Worm (Caenorhabditis elegans) whole organism, late embryonic: Measurements from ENCODE around the gene C30G7.3.

Experiments
- C08G9.2 ChIP-seq: sonication (generic microtip); optimal IDR thresholded peaks from 2 replicates; lab custom pipeline; 2016; ENCODE audit warnings: mild to moderate bottlenecking, missing genetic modification characterization, moderate library complexity, missing compliant biosample characterization
- K02D7.2 ChIP-seq: sonication (generic microtip); optimal IDR thresholded peaks from 2 replicates; lab custom pipeline; 2017; ENCODE audit warnings: mild to moderate bottlenecking, missing genetic modification characterization, missing compliant biosample characterization
- K09A11.1 ChIP-seq: sonication (generic microtip); optimal IDR thresholded peaks from 2 replicates; lab custom pipeline; 2017; ENCODE audit warnings: antibody characterized with exemption, mild to moderate bottlenecking, missing genetic modification characterization, missing compliant biosample characterization; ENCODE audit not compliant: insufficient read depth
- T23F11.4 ChIP-seq: fragments of 200-800 bp; sonication (Bioruptor generic); optimal IDR thresholded peaks from 2 replicates; lab custom pipeline; 2018; ENCODE audit warnings: mild to moderate bottlenecking, missing genetic modification characterization, missing compliant biosample characterization
- Y22D7AL.16 ChIP-seq: sonication (generic microtip); optimal IDR thresholded peaks from 2 replicates; lab custom pipeline; 2016; ENCODE audit warnings: missing genetic modification characterization, missing compliant biosample characterization
- ceh-14 ChIP-seq: sonication (generic microtip); optimal IDR thresholded peaks from 2 replicates; lab custom pipeline; 2016; ENCODE audit warnings: missing genotype, missing genetic modification characterization, missing compliant biosample characterization
- ceh-2 ChIP-seq: sonication (generic microtip); optimal IDR thresholded peaks from 2 replicates; lab custom pipeline; 2016; ENCODE audit warnings: missing genotype, missing genetic modification characterization, missing compliant biosample characterization
- ceh-22 ChIP-seq: sonication (generic microtip); optimal IDR thresholded peaks from 2 replicates; lab custom pipeline; 2017; ENCODE audit warnings: missing biosample characterization, missing genetic modification characterization
- ceh-34 ChIP-seq: sonication (generic microtip); optimal IDR thresholded peaks from 2 replicates; lab custom pipeline; 2016; ENCODE audit warnings: mild to moderate bottlenecking, missing genetic modification characterization, missing compliant biosample characterization
- ceh-45 ChIP-seq: fragments of 200-800 bp; sonication (Bioruptor generic); IDR thresholded peaks from 2 replicates; pipeline ENCODE4 v1.3.6; 2022; ENCODE audit warnings: missing genetic modification reagents, missing genetic modification characterization, missing compliant biosample characterization
- ceh-48 ChIP-seq: sonication (generic microtip); optimal IDR thresholded peaks from 2 replicates; lab custom pipeline; 2016; ENCODE audit warnings: missing genetic modification characterization, inconsistent platforms, missing compliant biosample characterization
- ceh-6 ChIP-seq: fragments of 200-800 bp; sonication (Bioruptor generic); optimal IDR thresholded peaks from 2 replicates; lab custom pipeline; 2018; ENCODE audit warnings: mild to moderate bottlenecking, missing genetic modification characterization, missing compliant biosample characterization
- dmd-4 ChIP-seq: sonication (generic microtip); optimal IDR thresholded peaks from 2 replicates; lab custom pipeline; 2016; ENCODE audit warnings: borderline replicate concordance, missing genetic modification characterization, missing compliant biosample characterization
- elt-4 ChIP-seq: sonication (generic microtip); optimal IDR thresholded peaks from 2 replicates; lab custom pipeline; 2016; ENCODE audit warnings: missing genetic modification characterization, missing compliant biosample characterization
- ets-4 ChIP-seq: sonication (generic microtip); optimal IDR thresholded peaks from 2 replicates; lab custom pipeline; 2016; ENCODE audit warnings: missing genetic modification characterization, missing compliant biosample characterization
- fax-1 ChIP-seq: sonication (generic microtip); optimal IDR thresholded peaks from 2 replicates; lab custom pipeline; 2016; ENCODE audit warnings: missing genotype, missing genetic modification characterization, missing compliant biosample characterization
- fkh-10 ChIP-seq: fragments of 150-350 bp; optimal IDR thresholded peaks from 2 replicates; lab custom pipeline; 2014; ENCODE audit warnings: missing biosample characterization, missing genetic modification reagents, missing genetic modification characterization
- fkh-6 ChIP-seq: sonication (generic microtip); optimal IDR thresholded peaks from 2 replicates; lab custom pipeline; 2016; ENCODE audit warnings: missing genetic modification characterization, missing compliant biosample characterization
- gmeb-2 ChIP-seq: sonication (generic microtip); optimal IDR thresholded peaks from 2 replicates; lab custom pipeline; 2016; ENCODE audit warnings: missing genetic modification characterization, inconsistent platforms, missing compliant biosample characterization
- hlh-13 ChIP-seq: fragments of 200-800 bp; sonication (Bioruptor generic); optimal IDR thresholded peaks from 2 replicates; lab custom pipeline; 2018; ENCODE audit warnings: mild to moderate bottlenecking, missing genetic modification characterization, missing compliant biosample characterization
- hlh-15 ChIP-seq: sonication (generic microtip); optimal IDR thresholded peaks from 2 replicates; lab custom pipeline; 2016; ENCODE audit warnings: missing genetic modification characterization, missing compliant biosample characterization
- hlh-30 ChIP-seq: sonication (generic microtip); optimal IDR thresholded peaks from 2 replicates; lab custom pipeline; 2017; ENCODE audit warnings: antibody characterized with exemption, missing genetic modification characterization, missing compliant biosample characterization; ENCODE audit not compliant: insufficient read depth
- hlh-6 ChIP-seq: sonication (generic microtip); optimal IDR thresholded peaks from 2 replicates; lab custom pipeline; 2016; ENCODE audit warnings: missing genotype, missing genetic modification characterization, missing compliant biosample characterization
- hlh-8 ChIP-seq: sonication (generic microtip); optimal IDR thresholded peaks from 2 replicates; lab custom pipeline; 2016; ENCODE audit warnings: missing genotype, missing genetic modification characterization, missing compliant biosample characterization
- madf-2 ChIP-seq: sonication (generic microtip); optimal IDR thresholded peaks from 2 replicates; lab custom pipeline; 2017; ENCODE audit warnings: missing genetic modification characterization, missing compliant biosample characterization
- nhr-232 ChIP-seq: sonication (generic microtip); optimal IDR thresholded peaks from 2 replicates; lab custom pipeline; 2016; ENCODE audit warnings: missing genetic modification characterization, missing compliant biosample characterization
- pag-3 ChIP-seq: sonication (generic microtip); optimal IDR thresholded peaks from 2 replicates; lab custom pipeline; 2016; ENCODE audit warnings: missing compliant biosample characterization, missing genetic modification characterization, borderline replicate concordance
- pax-1 ChIP-seq: fragments of 150-350 bp; optimal IDR thresholded peaks from 2 replicates; lab custom pipeline; 2014; ENCODE audit warnings: missing biosample characterization, missing genetic modification characterization
- pha-2 ChIP-seq: sonication (generic microtip); optimal IDR thresholded peaks from 2 replicates; lab custom pipeline; 2017; ENCODE audit warnings: mild to moderate bottlenecking, missing genetic modification characterization, missing compliant biosample characterization
- pqm-1 ChIP-seq: sonication (generic microtip); optimal IDR thresholded peaks from 2 replicates; lab custom pipeline; 2016; ENCODE audit warnings: missing genetic modification characterization, missing compliant biosample characterization
- pros-1 ChIP-seq: fragments of 150-350 bp; optimal IDR thresholded peaks from 2 replicates; lab custom pipeline; 2014; ENCODE audit warnings: missing biosample characterization, missing genetic modification reagents, missing genetic modification characterization
- rnt-1 ChIP-seq: sonication (generic microtip); optimal IDR thresholded peaks from 2 replicates; lab custom pipeline; 2016; ENCODE audit warnings: missing genetic modification characterization, missing compliant biosample characterization
- sdc-2 ChIP-seq: sonication (generic microtip); optimal IDR thresholded peaks from 2 replicates; lab custom pipeline; 2016; ENCODE audit warnings: missing genotype, missing genetic modification characterization, missing compliant biosample characterization
- sox-2 ChIP-seq: fragments of 200-800 bp; sonication (Bioruptor generic); IDR thresholded peaks from 2 replicates; pipeline ENCODE4 v1.3.6; 2022; ENCODE audit warnings: missing genetic modification reagents, missing genetic modification characterization, missing compliant biosample characterization
- sox-4 ChIP-seq: sonication (generic microtip); optimal IDR thresholded peaks from 2 replicates; lab custom pipeline; 2017; ENCODE audit warnings: mild to moderate bottlenecking, missing genetic modification characterization, inconsistent platforms, missing compliant biosample characterization
- syd-9 ChIP-seq: sonication (generic microtip); optimal IDR thresholded peaks from 2 replicates; lab custom pipeline; 2016; ENCODE audit warnings: mild to moderate bottlenecking, missing genetic modification characterization, moderate library complexity, missing compliant biosample characterization
- tbx-2 ChIP-seq: sonication (generic microtip); optimal IDR thresholded peaks from 2 replicates; lab custom pipeline; 2016; ENCODE audit warnings: missing genetic modification characterization, missing compliant biosample characterization
- ttx-3 ChIP-seq: sonication (generic microtip); optimal IDR thresholded peaks from 2 replicates; lab custom pipeline; 2016; ENCODE audit warnings: missing genetic modification reagents, missing genetic modification characterization, missing compliant biosample characterization
- unc-55 ChIP-seq: sonication (generic microtip); optimal IDR thresholded peaks from 2 replicates; lab custom pipeline; 2017; ENCODE audit warnings: missing biosample characterization, missing genetic modification reagents, missing genetic modification characterization

C30G7.3 gene

ce11 chrV:14971136-14971535, 25.6 kb upstream of the C30G7.3 start, which contains the start of gene nlp-59:
Gene nlp-59 (plus strand): TSS chrV:14971436.
- no peak for TF ChIP-seq K02D7.2 (tag; lab: Kevin White, UChicago)
- no peak for TF ChIP-seq pax-1
- no peak for TF ChIP-seq pqm-1
- TF ChIP-seq syd-9 (tag; lab: Kevin White, UChicago), result no peak
- no peak for TF ChIP-seq elt-4
- no peak for TF ChIP-seq pros-1
- no peak for TF ChIP-seq tbx-2
- TF ChIP-seq pha-2 (tag; lab: Kevin White, UChicago), result no peak
- TF ChIP-seq ceh-22 (tag; lab: Kevin White, UChicago), result no peak
- TF ChIP-seq rnt-1, result no peak
- no peak for TF ChIP-seq C08G9.2
- TF ChIP-seq ceh-34 (tag; lab: Kevin White, UChicago), result no peak
- TF ChIP-seq fkh-6 (tag; lab: Kevin White, UChicago), result no peak
- no peak for TF ChIP-seq ceh-45 (GFP tag; lab: Robert Waterston, UW)
- no peak for TF ChIP-seq dmd-4

ce11 chrV:14955676-14956075, 10.2 kb upstream of the C30G7.3 start, which contains the start of gene F02D8.9:
Gene F02D8.9 (minus strand): TSS chrV:14955776.
- no peak for TF ChIP-seq ceh-48
- no peak for TF ChIP-seq unc-55
- no peak for TF ChIP-seq hlh-15
- no peak for TF ChIP-seq ets-4 (tag; lab: Kevin White, UChicago)
- TF ChIP-seq elt-4, result no peak
- no peak for TF ChIP-seq gmeb-2 (tag; lab: Kevin White, UChicago)
- no peak for TF ChIP-seq madf-2 (tag; lab: Kevin White, UChicago)
- no peak for TF ChIP-seq ttx-3 (tag; lab: Kevin White, UChicago)
- TF ChIP-seq fkh-6 (tag; lab: Kevin White, UChicago), result no peak
- no peak for TF ChIP-seq hlh-30
- no peak for TF ChIP-seq ceh-2 (tag; lab: Kevin White, UChicago)
- no peak for TF ChIP-seq sdc-2 (tag; lab: Kevin White, UChicago)
- TF ChIP-seq pqm-1, result no peak
- no peak for TF ChIP-seq rnt-1
- no peak for TF ChIP-seq hlh-13 (GFP tag; lab: Kevin White, UChicago)
- no peak for TF ChIP-seq Y22D7AL.16 (tag; lab: Kevin White, UChicago)
- no peak for TF ChIP-seq hlh-8 (tag; lab: Kevin White, UChicago)
- no peak for TF ChIP-seq nhr-232 (tag; lab: Kevin White, UChicago)
- no peak for TF ChIP-seq K09A11.1 (tag; lab: Kevin White, UChicago)
- TF ChIP-seq ceh-6 (GFP tag; lab: Kevin White, UChicago), result no peak

- TF ChIP-seq pros-1 (no peak), ceh-22 (tag; lab: Kevin White, UChicago) (no peak), hlh-30 (no peak), fax-1 (tag; lab: Kevin White, UChicago) (no peak), T23F11.4 (GFP tag; lab: Kevin White, UChicago) (no peak), sox-4 (tag; lab: Kevin White, UChicago) (no peak), sox-2 (GFP tag; lab: Robert Waterston, UW) (no peak), hlh-8 (tag; lab: Kevin White, UChicago) (no peak), madf-2 (tag; lab: Kevin White, UChicago) (no peak), gmeb-2 (tag; lab: Kevin White, UChicago) (no peak), hlh-6 (no peak), fkh-10 (GFP tag; lab: Kevin White, UChicago) (no peak), ceh-14 (tag; lab: Kevin White, UChicago) (no peak)
Measured at ce11 chrV:14954633-14955032, 9.1 kb upstream of the C30G7.3 start, which contains the start of gene C30G7.5. Gene C30G7.5 (minus strand): TSS chrV:14954733.

ce11 chrV:14949477-14949876, 4.0 kb upstream of the C30G7.3 start, which contains the start of gene hil-1:
Gene hil-1 (plus strand): TSS chrV:14949777.
- TF ChIP-seq madf-2 (tag; lab: Kevin White, UChicago), result no peak
- no peak for TF ChIP-seq pag-3 (tag; lab: Kevin White, UChicago)
